Fruit fly (Drosophila melanogaster) whole organism, adult: ENCODE data around the gene rtet.

ENCODE experiments used
- CG11617 ChIP-seq: fragments of 200-800 bp; sonication (Bioruptor generic); optimal IDR thresholded peaks from 2 replicates; lab custom pipeline; 2017; ENCODE audit warnings: mild to moderate bottlenecking, missing biosample characterization, missing genetic modification reagents, missing genetic modification characterization
- CG12768 ChIP-seq: fragments of 200-800 bp; sonication (Bioruptor generic); optimal IDR thresholded peaks from 2 replicates; lab custom pipeline; 2017; ENCODE audit warnings: missing biosample characterization, missing genetic modification characterization, mild to moderate bottlenecking, moderate library complexity, missing genetic modification reagents
- CG14711 ChIP-seq: fragments of 200-800 bp; sonication (Bioruptor generic); optimal IDR thresholded peaks from 2 replicates; lab custom pipeline; 2018; ENCODE audit warnings: missing biosample characterization, mild to moderate bottlenecking, missing genetic modification characterization, moderate library complexity
- CG1620 ChIP-seq: fragments of 200-800 bp; sonication (Bioruptor generic); optimal IDR thresholded peaks from 2 replicates; lab custom pipeline; 2016; ENCODE audit warnings: missing biosample characterization, missing genetic modification characterization
- CG33017 ChIP-seq: fragments of 200-800 bp; sonication (Bioruptor generic); optimal IDR thresholded peaks from 2 replicates; lab custom pipeline; 2018; ENCODE audit warnings: missing biosample characterization, mild to moderate bottlenecking, missing genetic modification characterization, moderate library complexity
- CG5204 ChIP-seq: fragments of 200-800 bp; sonication (Bioruptor generic); optimal IDR thresholded peaks from 2 replicates; lab custom pipeline; 2016; ENCODE audit warnings: missing biosample characterization, missing genetic modification characterization
- CG7045 ChIP-seq: fragments of 200-800 bp; sonication (Bioruptor generic); optimal IDR thresholded peaks from 2 replicates; lab custom pipeline; 2017; ENCODE audit warnings: missing biosample characterization, mild to moderate bottlenecking, missing genetic modification characterization
- CG7101 ChIP-seq: fragments of 200-800 bp; sonication (Bioruptor generic); optimal IDR thresholded peaks from 2 replicates; lab custom pipeline; 2018; ENCODE audit warnings: missing biosample characterization, mild to moderate bottlenecking, missing genetic modification characterization, moderate library complexity
- Clk ChIP-seq: fragments of 200-800 bp; sonication (Bioruptor generic); optimal IDR thresholded peaks from 2 replicates; lab custom pipeline; 2017; ENCODE audit warnings: missing biosample characterization, missing genetic modification characterization
- Crg-1 ChIP-seq: fragments of 200-800 bp; sonication (Bioruptor generic); optimal IDR thresholded peaks from 2 replicates; lab custom pipeline; 2016; ENCODE audit warnings: missing biosample characterization, missing genetic modification characterization
- Hr96 ChIP-seq: fragments of 200-800 bp; sonication (Bioruptor generic); optimal IDR thresholded peaks from 2 replicates; lab custom pipeline; 2016; ENCODE audit warnings: missing biosample characterization, missing genetic modification characterization
- Mnt ChIP-seq: fragments of 200-800 bp; sonication (Bioruptor generic); optimal IDR thresholded peaks from 2 replicates; lab custom pipeline; 2016; ENCODE audit warnings: missing biosample characterization, mild to moderate bottlenecking, missing genetic modification characterization
- bab1 ChIP-seq: fragments of 200-800 bp; sonication (Bioruptor generic); optimal IDR thresholded peaks from 3 replicates; lab custom pipeline; 2019; ENCODE audit warnings: missing biosample characterization, mild to moderate bottlenecking, missing genetic modification characterization, moderate library complexity
- cic ChIP-seq: fragments of 200-800 bp; sonication (Bioruptor generic); optimal IDR thresholded peaks from 2 replicates; lab custom pipeline; 2017; ENCODE audit warnings: missing biosample characterization, mild to moderate bottlenecking, missing genetic modification characterization, moderate library complexity
- cnc ChIP-seq, 2 experiments: fragments of >200 bp; optimal IDR thresholded peaks; 2 replicates each; lab custom pipeline; 2017
- kay ChIP-seq: fragments of 200-800 bp; sonication (Bioruptor generic); peaks from one replicate; lab custom pipeline; 2016; ENCODE audit warnings: missing biosample characterization, missing genetic modification characterization, borderline replicate concordance
- ovo ChIP-seq: fragments of 200-800 bp; sonication (Bioruptor generic); optimal IDR thresholded peaks from 2 replicates; lab custom pipeline; 2016; ENCODE audit warnings: missing biosample characterization, missing genetic modification characterization
- pad ChIP-seq: fragments of 200-800 bp; sonication (Bioruptor generic); optimal IDR thresholded peaks from 3 replicates; lab custom pipeline; 2017; ENCODE audit warnings: missing biosample characterization, missing genetic modification characterization, mild to moderate bottlenecking, moderate library complexity, missing genetic modification reagents
- tj ChIP-seq: fragments of 200-800 bp; sonication (Bioruptor generic); optimal IDR thresholded peaks from 3 replicates; lab custom pipeline; 2017; ENCODE audit warnings: missing biosample characterization, mild to moderate bottlenecking, missing genetic modification characterization, moderate library complexity
- toe ChIP-seq: fragments of 200-800 bp; sonication (Bioruptor generic); optimal IDR thresholded peaks from 2 replicates; lab custom pipeline; 2016; ENCODE audit warnings: missing biosample characterization, missing genetic modification characterization

Gene rtet

DNA sequence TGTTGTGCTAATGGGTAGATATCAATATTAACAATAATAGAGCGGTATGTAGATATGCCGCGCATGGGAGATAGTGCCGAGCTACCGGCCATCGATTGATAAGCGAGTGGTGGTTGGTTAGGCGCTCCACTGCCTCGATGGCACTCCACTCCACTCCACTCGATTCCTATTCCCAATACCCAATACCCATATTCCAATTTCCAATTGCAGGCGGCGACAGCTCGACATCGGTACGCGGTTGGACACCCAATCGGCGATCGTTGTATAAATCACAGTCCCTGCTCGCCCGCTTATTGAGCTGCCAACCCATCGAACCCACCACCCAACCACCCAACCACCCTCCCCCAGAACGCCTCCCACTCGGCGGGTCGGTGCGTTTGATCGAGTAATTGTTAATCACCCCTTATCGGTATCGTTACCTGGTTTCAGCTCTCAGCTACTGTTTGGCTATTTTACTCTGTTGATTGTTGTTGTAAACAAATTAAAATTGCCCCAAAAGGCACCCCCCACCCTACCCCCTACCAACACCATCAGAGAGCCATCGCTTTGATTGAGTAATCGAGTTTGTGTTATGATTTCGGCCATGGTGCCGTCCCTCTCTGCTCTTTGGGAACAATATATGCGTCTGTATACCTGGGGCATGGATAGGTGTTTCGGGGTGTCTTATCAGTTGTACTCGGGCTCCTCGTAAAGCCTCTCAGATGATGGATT is 27.2 kb upstream of the rtet start, which contains the start of gene HHEX:
HHEX (minus strand) TSS at position 51 of the 711 bp plus-strand sequence.
- TF ChIP-seq Hr96: no peak
- TF ChIP-seq CG7045 (GFP tag; lab: Kevin White, UChicago): no peak
- no peak for TF ChIP-seq CG5204 (GFP tag; lab: Kevin White, UChicago)
- no peak for TF ChIP-seq Crg-1 (GFP tag; lab: Kevin White, UChicago)
- TF ChIP-seq tj (GFP tag; lab: Kevin White, UChicago): no peak
- no peak for TF ChIP-seq ovo

DNA sequence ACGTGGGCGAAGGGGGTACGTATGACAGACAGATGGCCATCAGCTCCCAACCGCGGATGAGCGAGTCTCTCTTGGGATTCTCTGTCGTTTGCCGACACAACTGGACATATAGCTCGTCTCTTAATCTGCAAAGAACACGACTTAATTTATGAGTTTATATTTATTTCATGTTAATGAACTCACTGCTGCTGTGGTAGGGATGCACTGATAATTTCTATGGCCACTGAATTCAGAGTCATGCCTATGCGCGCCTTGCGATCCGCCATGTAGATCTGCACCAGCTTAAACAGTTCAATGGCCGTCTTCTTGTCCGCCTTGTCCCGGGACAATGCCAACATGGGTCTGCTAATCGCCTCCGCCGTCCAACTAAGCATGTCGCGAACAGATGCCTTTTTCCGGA is 23.3 kb upstream of the rtet start:
- no peak for TF ChIP-seq toe (GFP tag; lab: Kevin White, UChicago)
- no peak for TF ChIP-seq ovo

DNA sequence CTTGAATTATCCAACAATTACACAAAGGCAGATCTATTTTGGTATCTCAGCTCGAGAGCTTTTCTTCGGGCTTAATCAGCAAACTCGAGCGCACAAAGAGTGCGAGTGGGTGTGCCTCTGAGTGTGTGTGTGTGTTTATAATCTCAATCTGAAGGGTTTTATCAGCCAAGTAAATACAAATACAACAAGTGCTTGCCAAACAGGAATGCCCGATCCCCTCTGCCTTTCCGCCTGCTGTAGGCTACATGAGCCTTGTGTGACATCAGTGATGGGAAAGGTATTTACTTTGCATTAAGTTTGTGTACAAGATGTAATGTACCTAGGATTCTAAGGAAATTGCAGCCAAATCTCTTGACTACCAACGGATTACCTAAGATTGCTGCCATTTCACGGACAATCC is 18.8 kb upstream of the rtet start:
- TF ChIP-seq Crg-1 (GFP tag; lab: Kevin White, UChicago) (no peak), tj (GFP tag; lab: Kevin White, UChicago) (peak; percentile 31)

DNA sequence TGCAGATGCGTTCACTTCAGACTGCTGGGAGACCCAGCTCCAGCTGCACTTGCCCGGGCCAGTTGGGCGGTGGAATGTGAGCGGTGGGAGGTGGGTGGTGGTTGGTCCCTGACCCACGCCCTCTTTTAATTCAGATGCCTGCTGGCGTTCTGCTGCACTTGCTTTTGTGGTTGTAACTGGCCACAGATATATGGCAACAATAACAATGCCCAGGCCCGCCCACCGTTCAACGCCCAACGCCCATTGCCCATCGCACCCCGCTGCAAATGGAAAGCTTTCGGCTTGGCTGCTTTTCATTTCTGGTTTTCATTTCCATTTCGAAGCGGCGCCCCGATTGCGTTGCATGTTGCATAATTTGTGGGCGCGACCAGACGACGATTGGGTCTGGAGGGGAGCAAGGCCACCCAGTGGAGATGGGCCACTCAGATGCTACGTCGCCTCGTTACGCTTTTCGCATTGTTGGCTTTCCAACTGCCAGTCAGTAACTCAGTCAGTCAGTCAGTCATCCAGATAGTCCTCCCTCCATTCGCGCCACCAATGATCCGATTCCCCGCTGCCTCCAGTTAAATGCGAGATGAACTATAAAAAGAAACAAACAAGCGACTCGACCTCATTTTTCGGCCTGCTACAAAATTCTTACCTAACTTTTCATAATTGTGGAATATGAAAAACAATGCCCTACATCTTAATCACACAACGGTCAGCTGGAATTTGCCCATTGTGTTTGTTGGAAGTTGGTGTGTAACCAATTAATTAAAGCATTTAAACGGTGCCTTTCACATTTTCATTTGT is 17.8 kb upstream of the rtet start:
- TF ChIP-seq Crg-1 (GFP tag; lab: Kevin White, UChicago): no peak
- TF ChIP-seq bab1 (GFP tag; lab: Kevin White, UChicago): no peak

DNA sequence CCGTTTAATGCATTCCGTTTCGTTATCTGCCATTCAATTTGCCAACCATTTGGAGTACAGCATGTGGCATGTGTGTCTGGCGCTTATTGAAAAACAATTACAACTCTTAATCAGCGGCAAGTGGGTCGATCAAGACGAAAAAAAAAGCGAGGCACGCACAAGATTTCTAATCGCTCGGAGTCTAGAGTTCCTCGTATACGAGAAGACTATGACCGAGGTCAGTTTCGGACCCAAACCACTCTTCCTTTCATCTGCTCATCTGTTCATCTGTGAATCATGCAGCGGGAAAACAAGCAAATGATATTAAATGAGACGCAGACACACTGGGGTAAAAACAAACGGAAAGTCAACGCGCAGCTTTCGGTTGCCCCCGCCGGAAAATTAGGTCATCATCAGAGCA is 16.7 kb upstream of the rtet start:
- TF ChIP-seq cnc (optimal IDR thresholded peaks at IDR 0.05; lab: Kevin White, UChicago): no peak

DNA sequence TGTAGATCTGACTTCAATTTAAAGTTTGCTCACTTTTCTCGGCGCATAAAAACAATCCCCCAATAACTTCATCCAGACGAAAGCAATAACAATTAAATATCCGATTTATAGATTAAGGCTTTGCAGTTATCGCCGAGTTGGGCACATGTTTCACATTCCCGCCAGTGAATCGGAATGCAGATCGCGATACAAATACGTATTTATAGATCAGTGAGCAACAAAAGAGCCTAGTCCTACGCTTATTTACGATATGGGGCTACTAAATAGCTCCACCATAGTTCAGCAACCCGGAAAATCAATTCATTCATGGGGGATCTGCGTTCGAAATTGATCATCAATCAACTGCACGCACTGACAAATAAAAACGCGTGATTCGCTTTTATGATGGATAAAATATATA is 16.2 kb upstream of the rtet start:
- TF ChIP-seq CG7045 (GFP tag; lab: Kevin White, UChicago) (no peak), Hr96 (no peak), toe (GFP tag; lab: Kevin White, UChicago) (no peak), CG5204 (GFP tag; lab: Kevin White, UChicago) (no peak), tj (GFP tag; lab: Kevin White, UChicago) (no peak), Mnt (GFP tag; lab: Kevin White, UChicago) (no peak), pad (GFP tag; lab: Kevin White, UChicago) (no peak), bab1 (GFP tag; lab: Kevin White, UChicago) (no peak), cnc (optimal IDR thresholded peaks at IDR 0.05; lab: Kevin White, UChicago) (no peak), kay (GFP tag; lab: Kevin White, UChicago) (no peak), CG33017 (no peak)

DNA sequence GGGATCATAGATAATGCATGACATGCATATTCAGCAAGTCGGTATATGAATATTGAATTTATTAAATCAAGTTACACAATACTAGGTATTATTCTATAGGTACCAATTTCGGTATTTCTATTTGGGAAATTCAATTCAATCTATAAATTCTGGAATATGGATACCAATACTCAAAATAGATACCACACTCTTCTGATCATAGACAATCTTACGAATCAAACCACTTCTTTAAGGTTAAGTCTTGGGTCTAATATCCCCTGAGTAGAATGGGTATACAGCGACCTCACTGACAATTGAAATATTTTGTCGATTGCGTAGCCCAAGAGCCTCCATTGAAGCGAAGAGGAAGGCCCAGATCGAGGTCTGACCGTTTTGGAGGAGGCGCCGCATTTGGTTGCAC is 15.4 kb upstream of the rtet start:
- TF ChIP-seq bab1 (GFP tag; lab: Kevin White, UChicago) (no peak), cic (GFP tag; lab: Kevin White, UChicago) (no peak), ovo (no peak), CG5204 (GFP tag; lab: Kevin White, UChicago) (no peak), CG1620 (GFP tag; lab: Kevin White, UChicago) (no peak), tj (GFP tag; lab: Kevin White, UChicago) (no peak), CG7101 (tag; lab: Kevin White, UChicago) (no peak)

DNA sequence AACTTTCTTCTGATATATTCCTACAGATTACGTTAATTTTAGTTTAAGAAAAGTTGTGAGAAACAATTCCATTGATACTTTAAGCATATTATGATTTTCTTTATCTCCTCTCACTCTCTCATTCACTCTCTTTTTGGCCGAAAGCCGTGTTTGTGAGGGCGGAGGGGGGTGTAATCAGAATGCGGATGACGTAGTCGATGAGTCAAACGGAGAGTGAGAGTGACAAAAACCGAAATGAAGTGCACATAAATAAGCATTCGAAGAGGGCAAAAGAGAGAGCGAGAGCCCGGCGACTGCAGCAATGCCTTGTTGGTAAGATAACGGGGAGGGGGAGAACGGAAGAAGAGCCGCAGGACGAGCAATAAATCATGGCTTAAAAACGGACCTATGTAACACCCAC is 14.0 kb upstream of the rtet start:
- TF ChIP-seq Mnt (GFP tag; lab: Kevin White, UChicago) (no peak), pad (GFP tag; lab: Kevin White, UChicago) (no peak), CG12768 (GFP tag; lab: Kevin White, UChicago) (no peak), ovo (no peak), bab1 (GFP tag; lab: Kevin White, UChicago) (no peak), kay (GFP tag; lab: Kevin White, UChicago) (no peak), Hr96 (no peak), cnc (optimal IDR thresholded peaks at IDR 0.05; lab: Kevin White, UChicago) (no peak), CG7101 (tag; lab: Kevin White, UChicago) (no peak), CG14711 (tag; lab: Kevin White, UChicago) (no peak), CG33017 (no peak), Clk (GFP tag; lab: Kevin White, UChicago) (no peak), CG7045 (GFP tag; lab: Kevin White, UChicago) (no peak), CG11617 (GFP tag; lab: Kevin White, UChicago) (no peak), CG1620 (GFP tag; lab: Kevin White, UChicago) (no peak), CG5204 (GFP tag; lab: Kevin White, UChicago) (no peak)
